Fruit fly (Drosophila melanogaster) whole organism, prepupa: ENCODE results near the gene CG8312.

Experiments used
- Blimp-1 ChIP-seq: fragments of 200-800 bp; sonication (Bioruptor generic); optimal IDR thresholded peaks from 3 replicates; lab custom pipeline; 2017; ENCODE audit warnings: missing biosample characterization, missing genetic modification characterization, mild to moderate bottlenecking, moderate library complexity, missing genetic modification reagents
- CG10631 ChIP-seq: fragments of 200-800 bp; sonication (Bioruptor generic); optimal IDR thresholded peaks from 2 replicates; lab custom pipeline; 2016; ENCODE audit warnings: missing biosample characterization, missing genetic modification characterization
- CG10669 ChIP-seq: fragments of 200-800 bp; sonication (Bioruptor generic); optimal IDR thresholded peaks from 3 replicates; lab custom pipeline; 2018; ENCODE audit warnings: missing biosample characterization, mild to moderate bottlenecking, missing genetic modification characterization, moderate library complexity
- CG11762 ChIP-seq: fragments of 200-800 bp; sonication (Bioruptor generic); optimal IDR thresholded peaks from 3 replicates; lab custom pipeline; 2016; ENCODE audit warnings: missing biosample characterization, missing genetic modification characterization; ENCODE audit not compliant: insufficient read depth
- CG15336 ChIP-seq: fragments of 200-800 bp; sonication (Bioruptor generic); IDR thresholded peaks from 2 replicates; pipeline ENCODE4 v1.3.6; 2022; ENCODE audit warnings: missing biosample characterization, missing genetic modification characterization
- CG1621 ChIP-seq: fragments of 200-800 bp; sonication (Bioruptor generic); optimal IDR thresholded peaks from 3 replicates; lab custom pipeline; 2018; ENCODE audit warnings: missing biosample characterization, mild to moderate bottlenecking, missing genetic modification characterization
- CG16779 ChIP-seq: fragments of 200-800 bp; sonication (Bioruptor generic); optimal IDR thresholded peaks from 3 replicates; lab custom pipeline; 2017; ENCODE audit warnings: missing biosample characterization, mild to moderate bottlenecking, missing genetic modification characterization
- CG3919 ChIP-seq: fragments of 200-800 bp; sonication (Bioruptor generic); optimal IDR thresholded peaks from 3 replicates; lab custom pipeline; 2016; ENCODE audit warnings: missing biosample characterization, missing genetic modification characterization
- CG6163 ChIP-seq: fragments of 200-800 bp; sonication (Bioruptor generic); IDR thresholded peaks from 3 replicates; pipeline ENCODE4 v1.3.6; 2022; ENCODE audit warnings: missing biosample characterization, missing genetic modification characterization
- CG6792 ChIP-seq: fragments of 200-800 bp; sonication (Bioruptor generic); optimal IDR thresholded peaks from 3 replicates; lab custom pipeline; 2016; ENCODE audit warnings: missing biosample characterization, missing genetic modification characterization
- CG6808 ChIP-seq: fragments of 200-800 bp; sonication (Bioruptor generic); optimal IDR thresholded peaks from 3 replicates; lab custom pipeline; 2017; ENCODE audit warnings: missing biosample characterization, missing genetic modification characterization, mild to moderate bottlenecking, moderate library complexity, missing genetic modification reagents
- CG6854 ChIP-seq: fragments of 200-800 bp; sonication (Bioruptor generic); optimal IDR thresholded peaks from 2 replicates; lab custom pipeline; 2017; ENCODE audit warnings: missing biosample characterization, mild to moderate bottlenecking, missing genetic modification characterization
- CG7368 ChIP-seq: fragments of 200-800 bp; sonication (Bioruptor generic); optimal IDR thresholded peaks from 3 replicates; lab custom pipeline; 2016; ENCODE audit warnings: missing biosample characterization, missing genetic modification characterization
- CG8119 ChIP-seq: fragments of 200-800 bp; sonication (Bioruptor generic); IDR thresholded peaks from 3 replicates; pipeline ENCODE4 v1.3.6; 2022; ENCODE audit warnings: missing biosample characterization, missing genetic modification characterization
- CG8319 ChIP-seq: fragments of 200-800 bp; sonication (Bioruptor generic); optimal IDR thresholded peaks from 3 replicates; lab custom pipeline; 2016; ENCODE audit warnings: missing biosample characterization, missing genetic modification characterization
- Eip78C ChIP-seq: fragments of 200-800 bp; sonication (Bioruptor generic); peaks from one replicate; lab custom pipeline; 2016; ENCODE audit warnings: missing biosample characterization, missing genetic modification characterization
- Eip93F ChIP-seq: fragments of 200-800 bp; sonication (Bioruptor generic); optimal IDR thresholded peaks from 2 replicates; lab custom pipeline; 2016; ENCODE audit warnings: missing biosample characterization, mild to moderate bottlenecking, missing genetic modification characterization
- Ets21C ChIP-seq: fragments of 200-800 bp; sonication (Bioruptor generic); optimal IDR thresholded peaks from 3 replicates; lab custom pipeline; 2016; ENCODE audit warnings: missing biosample characterization, missing genetic modification characterization
- Hr39 ChIP-seq: fragments of 200-800 bp; sonication (Bioruptor generic); optimal IDR thresholded peaks from 2 replicates; lab custom pipeline; 2016; ENCODE audit warnings: missing biosample characterization, missing genetic modification characterization
- Hr4 ChIP-seq: fragments of 200-800 bp; sonication (Bioruptor generic); optimal IDR thresholded peaks from 3 replicates; lab custom pipeline; 2016; ENCODE audit warnings: missing biosample characterization, missing genetic modification characterization
- OdsH ChIP-seq: fragments of 200-800 bp; sonication (Bioruptor generic); optimal IDR thresholded peaks from 3 replicates; lab custom pipeline; 2016; ENCODE audit warnings: missing biosample characterization, missing genetic modification characterization
- Smox ChIP-seq: fragments of 200-800 bp; sonication (Bioruptor generic); optimal IDR thresholded peaks from 3 replicates; lab custom pipeline; 2016; ENCODE audit warnings: missing biosample characterization, missing genetic modification characterization
- Sox102F ChIP-seq: fragments of 200-800 bp; sonication (Bioruptor generic); optimal IDR thresholded peaks from 2 replicates; lab custom pipeline; 2016; ENCODE audit warnings: missing biosample characterization, mild to moderate bottlenecking, missing genetic modification characterization
- Sox14 ChIP-seq: fragments of 200-800 bp; sonication (Bioruptor generic); optimal IDR thresholded peaks from 3 replicates; lab custom pipeline; 2016; ENCODE audit warnings: missing biosample characterization, missing genetic modification characterization
- Sox15 ChIP-seq: fragments of 200-800 bp; sonication (Bioruptor generic); optimal IDR thresholded peaks from 3 replicates; lab custom pipeline; 2016; ENCODE audit warnings: missing biosample characterization, missing genetic modification characterization
- acj6 ChIP-seq: fragments of 200-800 bp; sonication (Bioruptor generic); optimal IDR thresholded peaks from 3 replicates; lab custom pipeline; 2016; ENCODE audit warnings: missing biosample characterization, missing genetic modification characterization
- cyc ChIP-seq: fragments of 200-800 bp; sonication (Bioruptor generic); optimal IDR thresholded peaks from 3 replicates; lab custom pipeline; 2016; ENCODE audit warnings: missing biosample characterization, missing genetic modification characterization
- dac ChIP-seq: fragments of 200-800 bp; sonication (Bioruptor generic); optimal IDR thresholded peaks from 2 replicates; lab custom pipeline; 2017; ENCODE audit warnings: missing biosample characterization, mild to moderate bottlenecking, missing genetic modification characterization
- dsx ChIP-seq: fragments of 200-800 bp; optimal IDR thresholded peaks from 3 replicates; lab custom pipeline; 2019; ENCODE audit warnings: missing biosample characterization, mild to moderate bottlenecking, missing genetic modification characterization, moderate library complexity; ENCODE audit not compliant: poor library complexity, severe bottlenecking
- esn ChIP-seq: fragments of 200-800 bp; sonication (Bioruptor generic); optimal IDR thresholded peaks from 2 replicates; lab custom pipeline; 2016; ENCODE audit warnings: missing biosample characterization, mild to moderate bottlenecking, missing genetic modification characterization, moderate library complexity
- fd85E ChIP-seq: fragments of 200-800 bp; sonication (Bioruptor generic); optimal IDR thresholded peaks from 3 replicates; lab custom pipeline; 2016; ENCODE audit warnings: missing biosample characterization, missing genetic modification characterization
- fkh ChIP-seq: fragments of 200-800 bp; sonication (Bioruptor generic); optimal IDR thresholded peaks from 3 replicates; lab custom pipeline; 2017; ENCODE audit warnings: missing biosample characterization, mild to moderate bottlenecking, missing genetic modification characterization, moderate library complexity
- net ChIP-seq: fragments of 200-800 bp; sonication (Bioruptor generic); optimal IDR thresholded peaks from 3 replicates; lab custom pipeline; 2016; ENCODE audit warnings: missing biosample characterization, missing genetic modification characterization
- pdm3 ChIP-seq: fragments of 200-800 bp; sonication (Bioruptor generic); optimal IDR thresholded peaks from 3 replicates; lab custom pipeline; 2016; ENCODE audit warnings: missing biosample characterization, missing genetic modification characterization
- ss ChIP-seq, 2 experiments: fragments of 200-800 bp; sonication (Bioruptor generic); optimal IDR thresholded peaks; 2 replicates in 1 of 2; 3 replicates in 1 of 2; lab custom pipeline; 2017 to 2018; ENCODE audit warnings: mild to moderate bottlenecking in 2 of 2, missing biosample characterization in 2 of 2, missing genetic modification characterization in 2 of 2, moderate library complexity in 1 of 2
- svp ChIP-seq: fragments of 200-800 bp; sonication (Bioruptor generic); peaks from one replicate; lab custom pipeline; 2016; ENCODE audit warnings: missing biosample characterization, missing genetic modification characterization
- topi ChIP-seq: fragments of 200-800 bp; sonication (Bioruptor generic); optimal IDR thresholded peaks from 3 replicates; lab custom pipeline; 2016; ENCODE audit warnings: missing biosample characterization, missing genetic modification characterization
- vri ChIP-seq: fragments of 200-800 bp; sonication (Bioruptor generic); optimal IDR thresholded peaks from 3 replicates; lab custom pipeline; 2016; ENCODE audit warnings: missing biosample characterization, mild to moderate bottlenecking, missing genetic modification characterization

CG8312 gene

DNA sequence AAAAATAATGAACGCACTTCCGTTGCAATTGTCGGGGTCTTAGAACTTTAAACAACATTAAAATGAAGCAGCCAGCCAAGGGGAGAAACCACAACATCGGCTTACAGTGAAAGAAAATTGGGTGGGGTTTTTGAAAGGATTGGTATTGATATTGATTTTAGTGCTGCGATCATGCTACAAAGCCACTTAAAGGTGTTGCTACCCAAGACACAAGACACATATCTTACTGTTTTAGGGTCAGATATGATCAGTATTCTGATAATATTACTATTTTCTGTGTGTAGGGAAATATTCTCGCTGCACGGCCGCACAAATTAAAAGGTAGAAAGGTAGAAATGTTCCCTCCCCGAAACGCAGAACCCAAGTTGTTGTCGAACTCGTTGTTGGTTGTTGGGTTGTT, 14.0 kb downstream of the CG8312 start (continued):
- TF ChIP-seq esn (GFP tag; lab: Kevin White, UChicago) (peak; percentile 67), CG8319 (GFP tag; lab: Kevin White, UChicago) (peak; percentile 43), CG6808 (GFP tag; lab: Kevin White, UChicago) (peak; percentile 64), net (peak; percentile 31), acj6 (peak; percentile 62), Eip78C (peak; percentile 88), OdsH (peak; percentile 61), CG1621 (tag; lab: Kevin White, UChicago) (peak; percentile 62), CG7368 (GFP tag; lab: Kevin White, UChicago) (peak; percentile 47), vri (peak; percentile 13), pdm3 (GFP tag; lab: Kevin White, UChicago) (peak; percentile 63), dac (GFP tag; lab: Kevin White, UChicago) (no peak), Hr39 (GFP tag; lab: Kevin White, UChicago) (peak; percentile 57), dsx (GFP tag; lab: Kevin White, UChicago) (peak; percentile 61), Ets21C (GFP tag; lab: Kevin White, UChicago) (peak; percentile 36), Sox14 (GFP tag; lab: Kevin White, UChicago) (peak; percentile 61), Blimp-1 (GFP tag; lab: Kevin White, UChicago) (no peak), topi (GFP tag; lab: Kevin White, UChicago) (peak; percentile 54), cyc (peak; percentile 56), CG10669 (peak; percentile 69), CG6792 (GFP tag; lab: Kevin White, UChicago) (peak; percentile 59), CG11762 (GFP tag; lab: Kevin White, UChicago) (peak; percentile 17), Smox (GFP tag; lab: Kevin White, UChicago) (peak; percentile 53), CG3919 (GFP tag; lab: Kevin White, UChicago) (peak; percentile 75), svp (GFP tag; lab: Kevin White, UChicago) (peak; percentile 75), fd85E (no peak)

DNA sequence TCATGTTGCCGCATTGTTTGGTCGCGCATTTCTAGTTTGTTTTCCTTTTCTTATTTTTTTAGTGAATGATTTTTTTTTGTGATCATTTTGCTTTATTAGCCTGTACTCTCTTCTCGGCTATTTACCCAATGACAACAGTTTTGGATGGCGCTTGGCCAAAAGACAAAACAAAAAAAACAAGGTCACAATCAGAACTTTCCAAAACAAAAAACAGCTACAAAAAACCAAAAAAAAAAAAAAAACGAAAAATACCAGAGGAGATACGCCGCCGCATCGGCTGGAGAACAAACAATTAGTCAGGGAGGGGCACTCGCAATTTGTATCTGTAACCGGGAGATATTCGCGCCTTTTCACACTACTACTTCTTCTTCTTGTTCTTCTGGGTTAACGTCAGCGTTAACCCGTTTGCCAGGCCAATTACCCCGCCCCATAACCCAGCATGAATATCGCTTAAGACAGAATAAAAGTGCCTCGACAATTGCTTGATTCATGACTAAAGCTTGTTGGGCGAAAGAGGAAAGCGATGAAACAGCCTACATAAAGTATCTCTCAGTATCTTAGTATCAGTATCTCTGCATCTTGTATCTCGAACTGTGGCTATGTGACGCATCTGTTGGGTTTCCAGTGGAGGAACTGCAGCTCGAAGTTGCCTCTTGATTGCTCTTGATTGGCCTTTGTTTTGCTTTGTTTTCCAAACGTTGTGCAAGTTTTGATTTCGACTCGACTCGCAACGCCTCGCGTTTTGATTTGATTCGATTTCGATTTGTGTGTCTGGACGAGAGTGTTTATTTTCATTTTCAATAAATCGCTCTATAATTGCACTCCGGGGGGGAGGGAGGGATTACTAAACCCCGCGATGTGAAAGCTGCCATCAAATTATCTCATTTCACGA, 16.1 kb downstream of the CG8312 start:
- TF ChIP-seq CG6854 (GFP tag; lab: Kevin White, UChicago): peak; percentile 27
- peak; percentile 3 to 7 for TF ChIP-seq ss (GFP tag; optimal IDR thresholded peaks at IDR 0.05; lab: Kevin White, UChicago)
- TF ChIP-seq esn (GFP tag; lab: Kevin White, UChicago): no peak
- no peak for TF ChIP-seq dsx (GFP tag; lab: Kevin White, UChicago)
- no peak for TF ChIP-seq Sox102F (GFP tag; lab: Kevin White, UChicago)
- TF ChIP-seq Blimp-1 (GFP tag; lab: Kevin White, UChicago): no peak
- TF ChIP-seq CG1621 (tag; lab: Kevin White, UChicago): no peak
- no peak for TF ChIP-seq acj6
- no peak for TF ChIP-seq CG16779 (tag; lab: Kevin White, UChicago)
- TF ChIP-seq fd85E: no peak
- no peak for TF ChIP-seq Sox15
- TF ChIP-seq fkh (GFP tag; lab: Kevin White, UChicago): peak; percentile 53
- no peak for TF ChIP-seq Smox (GFP tag; lab: Kevin White, UChicago)
- no peak for TF ChIP-seq CG10631
- TF ChIP-seq OdsH: no peak
- no peak for TF ChIP-seq CG15336 (GFP tag; lab: Robert Waterston, UW)
- TF ChIP-seq CG8119 (GFP tag; lab: Robert Waterston, UW): no peak
- no peak for TF ChIP-seq dac (GFP tag; lab: Kevin White, UChicago)
- no peak for TF ChIP-seq Eip93F
- peak; percentile 44 for TF ChIP-seq Eip78C
- TF ChIP-seq topi (GFP tag; lab: Kevin White, UChicago): no peak
- no peak for TF ChIP-seq vri
- TF ChIP-seq svp (GFP tag; lab: Kevin White, UChicago): peak; percentile 53
- TF ChIP-seq Hr4 (GFP tag; lab: Kevin White, UChicago): no peak
- TF ChIP-seq CG6163 (GFP tag; lab: Robert Waterston, UW): no peak
